Fruit fly (Drosophila melanogaster) whole organism, prepupa: Measurements from ENCODE around the gene Tet.

Experiments used
- CG10669 ChIP-seq: fragments of 200-800 bp; sonication (Bioruptor generic); optimal IDR thresholded peaks from 3 replicates; lab custom pipeline; 2018; ENCODE audit warnings: missing biosample characterization, mild to moderate bottlenecking, missing genetic modification characterization, moderate library complexity
- CG11762 ChIP-seq: fragments of 200-800 bp; sonication (Bioruptor generic); optimal IDR thresholded peaks from 3 replicates; lab custom pipeline; 2016; ENCODE audit warnings: missing biosample characterization, missing genetic modification characterization; ENCODE audit not compliant: insufficient read depth
- CG16779 ChIP-seq: fragments of 200-800 bp; sonication (Bioruptor generic); optimal IDR thresholded peaks from 3 replicates; lab custom pipeline; 2017; ENCODE audit warnings: missing biosample characterization, mild to moderate bottlenecking, missing genetic modification characterization
- CG34406 ChIP-seq: fragments of 200-800 bp; sonication (Bioruptor generic); optimal IDR thresholded peaks from 3 replicates; lab custom pipeline; 2016; ENCODE audit warnings: missing biosample characterization, missing genetic modification characterization
- CG6163 ChIP-seq: fragments of 200-800 bp; sonication (Bioruptor generic); IDR thresholded peaks from 3 replicates; pipeline ENCODE4 v1.3.6; 2022; ENCODE audit warnings: missing biosample characterization, missing genetic modification characterization
- CG6792 ChIP-seq: fragments of 200-800 bp; sonication (Bioruptor generic); optimal IDR thresholded peaks from 3 replicates; lab custom pipeline; 2016; ENCODE audit warnings: missing biosample characterization, missing genetic modification characterization
- Sox15 ChIP-seq: fragments of 200-800 bp; sonication (Bioruptor generic); optimal IDR thresholded peaks from 3 replicates; lab custom pipeline; 2016; ENCODE audit warnings: missing biosample characterization, missing genetic modification characterization

dm6 chr3L:2860087-2860486 lies 18.9 kb downstream of the Tet start:
- TF ChIP-seq CG11762 (GFP tag; lab: Kevin White, UChicago): no peak
- no peak for TF ChIP-seq CG16779
- no peak for TF ChIP-seq Sox15 (GFP tag; lab: Kevin White, UChicago)
- TF ChIP-seq CG6792 (GFP tag; lab: Kevin White, UChicago): no peak
- no peak for TF ChIP-seq CG6163
- peak; percentile 38 for TF ChIP-seq CG10669
- TF ChIP-seq CG34406: no peak
